Fruit fly (Drosophila melanogaster): Measurements from ENCODE around the gene Elys.

DNA sequence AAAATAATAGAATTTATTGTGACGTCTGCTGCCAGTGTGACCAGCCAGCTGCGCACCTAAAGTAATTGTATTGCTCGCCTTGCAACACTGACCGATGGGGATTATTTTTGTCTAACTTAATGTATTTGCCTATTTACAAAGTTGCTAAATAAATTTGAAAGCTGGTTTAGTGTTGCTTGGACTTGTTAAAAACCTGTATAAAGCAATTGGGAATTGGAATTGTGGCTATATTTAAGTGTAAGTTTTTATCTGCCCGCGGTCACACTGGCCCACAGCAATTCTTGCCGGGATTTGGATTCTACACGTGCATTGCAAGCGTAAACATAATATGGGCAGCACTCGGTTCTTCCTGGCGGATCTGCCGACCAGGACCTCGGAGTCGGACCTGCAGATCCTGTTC, 52.0 kb downstream of the Elys start, which contains the start of the genes CG14230 and CG14232:
- TF ChIP-seq psq (optimal IDR thresholded peaks at IDR 0.05) (no peak), usp (GFP tag; optimal IDR thresholded peaks at IDR 0.05) (no peak), Dll (optimal IDR thresholded peaks at IDR 0.05) (no peak), pan (optimal IDR thresholded peaks at IDR 0.05) (no peak)

Data from whole organism.